Worm (Caenorhabditis elegans): ENCODE results near the gene F09C12.8.

The F09C12.8 gene

DNA sequence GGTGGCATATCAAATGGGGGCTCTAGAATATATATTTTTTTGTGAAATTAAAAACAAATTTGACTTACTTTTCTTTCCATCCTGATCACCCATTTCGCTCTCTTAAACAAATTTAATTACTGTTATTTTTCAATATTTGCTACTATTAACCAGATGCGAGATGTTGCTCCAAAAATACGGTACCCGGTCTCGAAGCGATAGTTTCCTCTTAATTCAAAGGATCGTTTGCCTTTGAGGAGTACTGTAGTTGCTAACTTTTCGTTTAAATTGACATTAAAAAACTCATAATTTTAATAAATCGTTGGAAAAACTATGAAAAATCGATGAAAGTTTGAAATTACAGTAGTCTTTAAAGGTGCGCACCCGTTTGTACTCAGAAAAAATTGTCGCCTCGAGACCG is 28.8 kb upstream of the F09C12.8 start, which contains the start of gene C04G6.4:
TSS of gene C04G6.4 (minus strand) at position 101 of the 400 bp plus-strand sequence.
- no peak for TF ChIP-seq sdz-38 (tag; optimal IDR thresholded peaks at IDR 0.05)
- TF ChIP-seq dpl-1 (GFP tag; optimal IDR thresholded peaks at IDR 0.05): no peak
- no peak for TF ChIP-seq hmg-20 (GFP tag; IDR thresholded peaks at IDR 0.05)
- no peak for TF ChIP-seq unc-130 (GFP tag; optimal IDR thresholded peaks at IDR 0.05)
- TF ChIP-seq egl-18 (GFP tag; IDR thresholded peaks at IDR 0.05): no peak
- no peak for TF ChIP-seq nhr-120 (GFP tag; IDR thresholded peaks at IDR 0.05)
- no peak for TF ChIP-seq cebp-2 (GFP tag; IDR thresholded peaks at IDR 0.05)
- TF ChIP-seq egl-44 (GFP tag; IDR thresholded peaks at IDR 0.05): no peak
- no peak for TF ChIP-seq C17E4.6 (GFP tag; IDR thresholded peaks at IDR 0.05)
- TF ChIP-seq mes-4 (tag; optimal IDR thresholded peaks at IDR 0.05): no peak
- TF ChIP-seq Y95B8A.8 (GFP tag; IDR thresholded peaks at IDR 0.05): no peak
- TF ChIP-seq bed-2 (GFP tag; IDR thresholded peaks at IDR 0.05): no peak
- TF ChIP-seq bed-1 (GFP tag; IDR thresholded peaks at IDR 0.05): no peak
- TF ChIP-seq dox-1 (GFP tag; IDR thresholded peaks at IDR 0.05): no peak
- no peak for TF ChIP-seq hrde-1 (tag; optimal IDR thresholded peaks at IDR 0.05; ENCODE audit: borderline replicate concordance)
- no peak for TF ChIP-seq lsy-27 (tag; optimal IDR thresholded peaks at IDR 0.05; ENCODE audit: borderline replicate concordance, insufficient read depth)
- no peak for TF ChIP-seq let-526 (GFP tag; IDR thresholded peaks at IDR 0.05)
- TF ChIP-seq xnd-1 (tag; optimal IDR thresholded peaks at IDR 0.05): no peak

DNA sequence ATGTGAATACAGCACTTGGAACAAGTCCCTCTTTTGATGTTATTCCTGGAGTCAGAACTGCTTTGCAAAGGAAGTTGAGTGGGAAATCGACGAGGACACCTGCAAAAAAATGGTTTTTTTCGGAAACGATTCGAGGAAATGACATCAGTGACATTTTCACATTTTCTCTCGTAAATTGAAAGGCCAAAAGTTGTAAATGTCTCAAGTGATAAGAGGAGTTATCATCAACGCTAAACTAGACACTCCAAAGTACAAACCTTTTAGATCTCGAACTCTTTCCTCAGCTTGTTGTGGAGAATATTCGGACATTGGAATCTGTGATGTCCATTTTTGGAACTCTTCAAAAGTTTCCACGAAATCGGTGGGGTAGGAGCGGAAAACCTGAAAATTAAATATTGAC is 28.0 kb upstream of the F09C12.8 start:
- TF ChIP-seq C06A6.2 (GFP tag; conservative IDR thresholded peaks at IDR 0.05) (no peak), ztf-18 (tag; optimal IDR thresholded peaks at IDR 0.05) (no peak), F57A8.1 (GFP tag; optimal IDR thresholded peaks at IDR 0.05) (no peak), C17E4.6 (GFP tag; IDR thresholded peaks at IDR 0.05) (no peak), Y95B8A.8 (GFP tag; IDR thresholded peaks at IDR 0.05) (no peak), Y67H2A.10 (GFP tag; conservative IDR thresholded peaks at IDR 0.05) (no peak), aptf-3 (GFP tag; IDR thresholded peaks at IDR 0.05) (no peak), zfh-2 (GFP tag; conservative IDR thresholded peaks at IDR 0.05) (no peak), T26A5.8 (tag; optimal IDR thresholded peaks at IDR 0.05) (no peak), snpc-4 (GFP tag; optimal IDR thresholded peaks at IDR 0.05) (no peak), snpc-4 (tag; optimal IDR thresholded peaks at IDR 0.05) (no peak), lsl-1 (GFP tag; optimal IDR thresholded peaks at IDR 0.05) (no peak), nfya-1 (tag; optimal IDR thresholded peaks at IDR 0.05; ENCODE audit: borderline replicate concordance, insufficient read depth) (no peak), mxl-1 (tag; optimal IDR thresholded peaks at IDR 0.05) (no peak), ztf-28 (GFP tag; IDR thresholded peaks at IDR 0.05) (no peak), unc-130 (GFP tag; optimal IDR thresholded peaks at IDR 0.05) (no peak), aptf-2 (GFP tag; conservative IDR thresholded peaks at IDR 0.05) (no peak), B0019.2 (GFP tag; conservative IDR thresholded peaks at IDR 0.05) (no peak)

DNA sequence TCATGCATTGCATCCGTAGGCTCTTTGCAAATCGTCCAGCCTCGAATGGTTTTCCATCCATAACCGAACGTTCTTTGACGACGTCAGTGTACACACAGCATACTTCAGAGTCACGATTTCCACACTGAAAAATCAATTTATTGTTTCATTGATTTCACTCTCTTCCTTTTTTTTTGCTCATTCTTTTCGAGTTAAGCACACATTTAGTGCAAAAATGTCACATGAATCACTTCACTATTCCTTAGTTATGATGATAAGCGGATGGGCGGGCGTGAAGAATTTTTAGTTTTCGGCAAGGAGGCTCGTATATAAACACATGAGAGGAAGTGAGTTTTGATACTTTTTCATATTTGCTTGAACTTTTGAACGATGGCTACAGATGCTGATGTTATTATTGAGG is 26.7 kb upstream of the F09C12.8 start, which contains the start of gene txt-9:
TSS of gene txt-9 (plus strand) at position 336 of the 400 bp plus-strand sequence.
- TF ChIP-seq hrde-1 (tag; optimal IDR thresholded peaks at IDR 0.05; ENCODE audit: borderline replicate concordance) (no peak), hmg-20 (GFP tag; IDR thresholded peaks at IDR 0.05) (no peak), atf-7 (tag; optimal IDR thresholded peaks at IDR 0.05) (no peak), die-1 (tag; optimal IDR thresholded peaks at IDR 0.05) (no peak), zfh-2 (GFP tag; conservative IDR thresholded peaks at IDR 0.05) (no peak), B0336.3 (GFP tag; IDR thresholded peaks at IDR 0.05) (no peak), Y95B8A.8 (GFP tag; IDR thresholded peaks at IDR 0.05) (no peak), C06A6.2 (GFP tag; conservative IDR thresholded peaks at IDR 0.05) (no peak), sptf-2 (GFP tag; optimal IDR thresholded peaks at IDR 0.05) (no peak)

Data from whole organism, young adult.